Worm (Caenorhabditis elegans): Measurements from ENCODE around the gene str-66.

Gene str-66

ce11 chrV:3104134-3104533, at the start of gene str-66:
Gene str-66 (minus strand): TSS chrV:3104234.
- TF ChIP-seq pax-1 (tag; optimal IDR thresholded peaks at IDR 0.05), result no peak
- TF ChIP-seq F13H6.1 (tag; optimal IDR thresholded peaks at IDR 0.05), result no peak
- TF ChIP-seq elt-2 (tag; optimal IDR thresholded peaks at IDR 0.05), result no peak
- TF ChIP-seq C08G9.2 (tag; optimal IDR thresholded peaks at IDR 0.05), result no peak
- no peak for TF ChIP-seq hlh-13 (GFP tag; optimal IDR thresholded peaks at IDR 0.05)
- TF ChIP-seq nhr-11 (tag; optimal IDR thresholded peaks at IDR 0.05), result no peak

- TF ChIP-seq nhr-11 (tag; optimal IDR thresholded peaks at IDR 0.05), result no peak
- TF ChIP-seq ets-4 (tag; optimal IDR thresholded peaks at IDR 0.05), result no peak
- no peak for TF ChIP-seq hlh-13 (GFP tag; optimal IDR thresholded peaks at IDR 0.05)
- TF ChIP-seq ceh-45 (GFP tag; IDR thresholded peaks at IDR 0.05), result no peak
- no peak for TF ChIP-seq F13H6.1 (tag; optimal IDR thresholded peaks at IDR 0.05)
- TF ChIP-seq mec-3 (tag; optimal IDR thresholded peaks at IDR 0.05; ENCODE audit: borderline replicate concordance), result no peak
- no peak for TF ChIP-seq hlh-30 (tag; optimal IDR thresholded peaks at IDR 0.05; ENCODE audit: insufficient read depth)
These were observed 47.8 kb upstream of the str-66 start, which contains the start of gene srab-6 for ce11 chrV:3151862-3152261. Gene srab-6 (minus strand): TSS chrV:3151962.

ce11 chrV:3149910-3150428, 45.9 kb upstream of the str-66 start:
- peak; percentile 6 for TF ChIP-seq sdc-2 (tag; optimal IDR thresholded peaks at IDR 0.05)
- peak; percentile 29 for TF ChIP-seq ceh-34 (tag; optimal IDR thresholded peaks at IDR 0.05)
- peak; percentile 22 for TF ChIP-seq ref-2 (tag; optimal IDR thresholded peaks at IDR 0.05)
- peak; percentile 9 for TF ChIP-seq ceh-31 (tag; optimal IDR thresholded peaks at IDR 0.05)
- TF ChIP-seq tbx-7 (tag; optimal IDR thresholded peaks at IDR 0.05), result no peak
- TF ChIP-seq npax-4 (tag; optimal IDR thresholded peaks at IDR 0.05), result no peak

ce11 chrV:3146932-3147331, 42.9 kb upstream of the str-66 start, which contains the start of gene srab-11:
Gene srab-11 (minus strand): TSS chrV:3147032.
- TF ChIP-seq fax-1 (tag; optimal IDR thresholded peaks at IDR 0.05) (no peak), tbx-2 (tag; optimal IDR thresholded peaks at IDR 0.05) (no peak), unc-42 (tag; optimal IDR thresholded peaks at IDR 0.05) (no peak), nhr-232 (tag; optimal IDR thresholded peaks at IDR 0.05) (no peak), eyg-1 (tag; optimal IDR thresholded peaks at IDR 0.05) (no peak), ceh-31 (tag; optimal IDR thresholded peaks at IDR 0.05) (no peak), pha-2 (tag; optimal IDR thresholded peaks at IDR 0.05) (no peak), pax-1 (tag; optimal IDR thresholded peaks at IDR 0.05) (no peak), pag-3 (tag; optimal IDR thresholded peaks at IDR 0.05; ENCODE audit: borderline replicate concordance) (no peak), ceh-30 (tag; optimal IDR thresholded peaks at IDR 0.05) (no peak), nfya-1 (tag; optimal IDR thresholded peaks at IDR 0.05) (no peak), npax-4 (tag; optimal IDR thresholded peaks at IDR 0.05) (no peak), nhr-11 (tag; optimal IDR thresholded peaks at IDR 0.05) (no peak), dve-1 (tag; optimal IDR thresholded peaks at IDR 0.05) (no peak)

- TF ChIP-seq ttx-3 (tag; optimal IDR thresholded peaks at IDR 0.05) (no peak), F13H6.1 (tag; optimal IDR thresholded peaks at IDR 0.05) (no peak), zip-5 (tag; optimal IDR thresholded peaks at IDR 0.05) (no peak), ztf-16 (tag; optimal IDR thresholded peaks at IDR 0.05) (no peak), fkh-10 (GFP tag; optimal IDR thresholded peaks at IDR 0.05) (no peak), unc-55 (GFP tag; optimal IDR thresholded peaks at IDR 0.05) (no peak), pax-1 (tag; optimal IDR thresholded peaks at IDR 0.05) (no peak), hlh-8 (tag; optimal IDR thresholded peaks at IDR 0.05) (no peak), dmd-4 (tag; optimal IDR thresholded peaks at IDR 0.05; ENCODE audit: borderline replicate concordance) (no peak)
These were observed 41.2 kb upstream of the str-66 start for ce11 chrV:3145241-3145640.

- no peak for TF ChIP-seq ref-2 (tag; optimal IDR thresholded peaks at IDR 0.05)
- no peak for TF ChIP-seq zip-5 (tag; optimal IDR thresholded peaks at IDR 0.05)
- no peak for TF ChIP-seq C08G9.2 (tag; optimal IDR thresholded peaks at IDR 0.05)
- no peak for TF ChIP-seq ama-1 (optimal IDR thresholded peaks at IDR 0.05)
- TF ChIP-seq K02D7.2 (tag; optimal IDR thresholded peaks at IDR 0.05), result no peak
- TF ChIP-seq ceh-9 (tag; optimal IDR thresholded peaks at IDR 0.05), result no peak
These were observed 40.5 kb upstream of the str-66 start, which contains the start of gene srab-10 for ce11 chrV:3144494-3144893. Gene srab-10 (minus strand): TSS chrV:3144594.

Data from whole organism, late embryonic.